Worm (Caenorhabditis elegans): Measurements from ENCODE around the gene M163.11.

Gene M163.11

ce11 chrX:14502116-14502587 is 23.0 kb downstream of the M163.11 start (continued):
- peak; percentile 97 for TF ChIP-seq dve-1 (tag; optimal IDR thresholded peaks at IDR 0.05; ENCODE audit: insufficient read depth)
- TF ChIP-seq T26A8.4 (GFP tag; IDR thresholded peaks at IDR 0.05): no peak
- peak; percentile 94 for TF ChIP-seq dmd-6 (GFP tag; IDR thresholded peaks at IDR 0.05)
- peak; percentile 80 for TF ChIP-seq mep-1 (tag; optimal IDR thresholded peaks at IDR 0.05)
- no peak for TF ChIP-seq D1046.2 (GFP tag; IDR thresholded peaks at IDR 0.05)
- no peak for TF ChIP-seq unc-39 (tag; optimal IDR thresholded peaks at IDR 0.05)
- TF ChIP-seq dpl-1 (GFP tag; optimal IDR thresholded peaks at IDR 0.05): peak; percentile 12
- no peak for TF ChIP-seq zip-11 (GFP tag; IDR thresholded peaks at IDR 0.05)
- peak; percentile 43 for TF ChIP-seq mxl-3 (GFP tag; optimal IDR thresholded peaks at IDR 0.05)
- peak; percentile 76 for TF ChIP-seq pqm-1 (tag; optimal IDR thresholded peaks at IDR 0.05)
- peak; percentile 84; the same call in 1 of the 2 replicates for TF ChIP-seq saeg-2 (GFP tag; IDR thresholded peaks at IDR 0.05)
- peak; percentile 92 for TF ChIP-seq hlh-30 (tag; optimal IDR thresholded peaks at IDR 0.05; ENCODE audit: insufficient read depth)
- no peak for TF ChIP-seq arid-1 (GFP tag; conservative IDR thresholded peaks at IDR 0.05)

- peak; percentile 18 for TF ChIP-seq nhr-48 (tag; optimal IDR thresholded peaks at IDR 0.05)
- no peak for TF ChIP-seq jun-1 (tag; optimal IDR thresholded peaks at IDR 0.05)
- peak; percentile 25 for TF ChIP-seq hlh-30 (tag; optimal IDR thresholded peaks at IDR 0.05; ENCODE audit: insufficient read depth)
- no peak for TF ChIP-seq egl-27 (tag; optimal IDR thresholded peaks at IDR 0.05)
- peak; percentile 7 for TF ChIP-seq mxl-3 (GFP tag; optimal IDR thresholded peaks at IDR 0.05)
- TF ChIP-seq Y48G9A.11 (GFP tag; IDR thresholded peaks at IDR 0.05): no peak
- peak; percentile 69 for TF ChIP-seq hlh-11 (tag; optimal IDR thresholded peaks at IDR 0.05)
- peak; percentile 58; the same call in 1 of the 2 replicates for TF ChIP-seq tra-1 (GFP tag; IDR thresholded peaks at IDR 0.05)
- TF ChIP-seq nhr-28 (tag; optimal IDR thresholded peaks at IDR 0.05): peak; percentile 31
- no peak for TF ChIP-seq nhr-41 (GFP tag; IDR thresholded peaks at IDR 0.05)
- TF ChIP-seq dmd-6 (GFP tag; IDR thresholded peaks at IDR 0.05): peak; percentile 52
- no peak for TF ChIP-seq zag-1 (tag; optimal IDR thresholded peaks at IDR 0.05)
- peak in 1 of 2 experiments; percentile 56 for TF ChIP-seq daf-16 (GFP tag; optimal IDR thresholded peaks at IDR 0.05)
- no peak for TF ChIP-seq daf-16 (tag; optimal IDR thresholded peaks at IDR 0.05)
- peak in 1 of 2 experiments; percentile 19 for TF ChIP-seq unc-62 (GFP tag; optimal IDR thresholded peaks at IDR 0.05 in 1 of 2)
- no peak for TF ChIP-seq unc-62 (tag; optimal IDR thresholded peaks at IDR 0.05)
- TF ChIP-seq rbr-2 (tag; optimal IDR thresholded peaks at IDR 0.05): no peak
- no peak for TF ChIP-seq dpl-1 (GFP tag; optimal IDR thresholded peaks at IDR 0.05)
- no peak for TF ChIP-seq lim-7 (GFP tag; IDR thresholded peaks at IDR 0.05)
- peak in 1 of 2 experiments; percentile 3 for TF ChIP-seq lsy-2 (tag; optimal IDR thresholded peaks at IDR 0.05)
- no peak for TF ChIP-seq dmd-9 (GFP tag; IDR thresholded peaks at IDR 0.05)
Observed at ce11 chrX:14503282-14503681, 24.1 kb downstream of the M163.11 start.

ce11 chrX:14503800-14504550 is 24.8 kb downstream of the M163.11 start, which contains the start of gene M163.1:
TSS of gene M163.1 (minus strand) at chrX:14503824.
- TF ChIP-seq spr-3 (GFP tag; optimal IDR thresholded peaks at IDR 0.05) (no peak), aly-2 (tag; optimal IDR thresholded peaks at IDR 0.05) (no peak), tag-97 (GFP tag; IDR thresholded peaks at IDR 0.05) (no peak), nhr-76 (tag; optimal IDR thresholded peaks at IDR 0.05) (no peak), arid-1 (GFP tag; conservative IDR thresholded peaks at IDR 0.05) (no peak), lin-38 (GFP tag; IDR thresholded peaks at IDR 0.05) (0 out of 2 replicates have a peak, but pooled peaks have one; percentile 18), set-16 (GFP tag; IDR thresholded peaks at IDR 0.05) (peak; percentile 84), F49E8.2 (tag; optimal IDR thresholded peaks at IDR 0.05; ENCODE audit: borderline replicate concordance) (no peak), ctbp-1 (GFP tag; IDR thresholded peaks at IDR 0.05) (no peak), R02D3.7 (tag; optimal IDR thresholded peaks at IDR 0.05) (no peak), zfp-2 (tag; optimal IDR thresholded peaks at IDR 0.05) (no peak), mes-2 (tag; optimal IDR thresholded peaks at IDR 0.05; ENCODE audit: poor library complexity, severe bottlenecking) (peak; percentile 1), egl-43 (GFP tag; IDR thresholded peaks at IDR 0.05) (0 out of 2 replicates have a peak, but pooled peaks have one; percentile 11), nhr-28 (tag; optimal IDR thresholded peaks at IDR 0.05) (peak; percentile 37), snpc-1.2 (GFP tag; IDR thresholded peaks at IDR 0.05) (no peak), ztf-7 (tag; optimal IDR thresholded peaks at IDR 0.05) (no peak), zip-2 (tag; optimal IDR thresholded peaks at IDR 0.05) (no peak), Y105C5A.15 (GFP tag; IDR thresholded peaks at IDR 0.05) (no peak), lim-7 (GFP tag; IDR thresholded peaks at IDR 0.05) (no peak), F44E2.7 (GFP tag; IDR thresholded peaks at IDR 0.05) (0 out of 2 replicates have a peak, but pooled peaks have one; percentile 48), daf-8 (GFP tag; IDR thresholded peaks at IDR 0.05) (no peak)

Data from whole organism, L4 larva.